Worm (Caenorhabditis elegans) whole organism, L1 larva: ENCODE results near the gene cho-1.
A peak's percentile ranks its signal among the peaks of the same experiment; 100 is the strongest.

ENCODE experiments used
- F16B12.6 ChIP-seq: fragments of 150-350 bp; optimal IDR thresholded peaks from 2 replicates; lab custom pipeline; 2014; ENCODE audit warnings: missing biosample characterization, missing genetic modification characterization
- ama-1 ChIP-seq: fragments of 150-350 bp; optimal IDR thresholded peaks from 2 replicates; lab custom pipeline; 2014
- blmp-1 ChIP-seq: fragments of 150-350 bp; optimal IDR thresholded peaks from 2 replicates; lab custom pipeline; 2014; ENCODE audit warnings: missing biosample characterization, missing genetic modification characterization
- egl-27 ChIP-seq, 2 experiments: fragments of 150-350 bp in 1 of 2; sonication (generic microtip); optimal IDR thresholded peaks; 3 replicates each; lab custom pipeline; 2017 to 2018; ENCODE audit warnings: missing biosample characterization in 2 of 2, missing genetic modification characterization in 2 of 2, missing genetic modification reagents in 2 of 2
- fkh-10 ChIP-seq: sonication (generic microtip); optimal IDR thresholded peaks from 2 replicates; lab custom pipeline; 2017; ENCODE audit warnings: missing biosample characterization, missing genetic modification reagents, missing genetic modification characterization
- nhr-76 ChIP-seq: sonication (generic microtip); optimal IDR thresholded peaks from 2 replicates; lab custom pipeline; 2017; ENCODE audit warnings: missing biosample characterization, missing genetic modification characterization
- rnt-1 ChIP-seq: sonication (generic microtip); optimal IDR thresholded peaks from 2 replicates; lab custom pipeline; 2016; ENCODE audit warnings: mild to moderate bottlenecking, missing genetic modification characterization, moderate library complexity, missing compliant biosample characterization
- unc-62 ChIP-seq: fragments of 150-350 bp; optimal IDR thresholded peaks from 2 replicates; lab custom pipeline; 2014; ENCODE audit warnings: missing biosample characterization, missing genetic modification reagents, missing genetic modification characterization

DNA sequence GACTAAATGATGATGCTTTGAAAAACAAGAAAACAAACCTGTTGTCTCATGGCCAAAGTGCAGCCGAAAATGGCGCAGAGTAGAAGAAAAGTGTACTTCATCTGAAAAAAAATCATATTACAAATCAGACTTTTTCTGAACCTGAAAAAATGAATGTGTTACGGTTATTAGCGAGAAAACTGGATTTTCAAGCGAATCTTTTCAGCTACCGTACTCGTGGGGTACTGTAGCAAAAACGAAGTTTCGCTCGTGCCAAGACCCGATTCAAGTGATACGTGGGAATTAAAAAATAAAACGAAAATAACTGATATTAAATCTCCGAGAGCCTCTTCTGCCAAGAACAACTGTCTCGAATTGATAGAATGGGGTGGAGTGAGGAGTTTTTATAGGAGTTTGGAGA is 37.8 kb upstream of the cho-1 start, which contains the start of gene ttr-51:
- TF ChIP-seq rnt-1, result peak; percentile 15
- TF ChIP-seq fkh-10 (GFP tag; lab: Kevin White, UChicago), result no peak
- TF ChIP-seq unc-62 (GFP tag; lab: Kevin White, UChicago), result no peak
- no peak for TF ChIP-seq blmp-1 (tag; lab: Kevin White, UChicago)
- TF ChIP-seq egl-27 (tag; optimal IDR thresholded peaks at IDR 0.05; lab: Kevin White, UChicago), result no peak
- no peak for TF ChIP-seq F16B12.6 (tag; lab: Kevin White, UChicago)
- TF ChIP-seq ama-1 (lab: Kevin White, UChicago), result no peak
- TF ChIP-seq nhr-76 (tag; lab: Kevin White, UChicago), result no peak
